Fruit fly (Drosophila melanogaster) whole organism, embryonic: Measurements from ENCODE around the gene sra.

ENCODE experiments used
- ATbp ChIP-seq: fragments of 200-800 bp; sonication (Bioruptor generic); optimal IDR thresholded peaks from 2 replicates; lab custom pipeline; 2017; ENCODE audit warnings: missing biosample characterization, mild to moderate bottlenecking, missing genetic modification characterization, missing genetic modification reagents
- Atf3 ChIP-seq: fragments of 200-800 bp; sonication (Bioruptor generic); optimal IDR thresholded peaks from 3 replicates; lab custom pipeline; 2016; ENCODE audit warnings: missing biosample characterization, missing genetic modification characterization
- CG10462 ChIP-seq: fragments of 200-800 bp; sonication (Bioruptor generic); optimal IDR thresholded peaks from 2 replicates; lab custom pipeline; 2016; ENCODE audit warnings: missing biosample characterization, missing genetic modification characterization
- CG12071 ChIP-seq: fragments of 200-800 bp; sonication (Bioruptor generic); optimal IDR thresholded peaks from 3 replicates; lab custom pipeline; 2018; ENCODE audit warnings: missing biosample characterization, mild to moderate bottlenecking, missing genetic modification characterization
- CG12236 ChIP-seq: fragments of 200-800 bp; sonication (Bioruptor generic); optimal IDR thresholded peaks from 2 replicates; lab custom pipeline; 2016; ENCODE audit warnings: missing biosample characterization, missing genetic modification characterization
- CG12659 ChIP-seq: fragments of 200-800 bp; sonication (Bioruptor generic); optimal IDR thresholded peaks from 3 replicates; lab custom pipeline; 2017; ENCODE audit warnings: mild to moderate bottlenecking, missing biosample characterization, missing genetic modification reagents, missing genetic modification characterization
- CG13287 ChIP-seq: fragments of 200-800 bp; sonication (Bioruptor generic); IDR thresholded peaks from 2 replicates; pipeline ENCODE4 v1.3.6; 2022; ENCODE audit warnings: missing biosample characterization, missing genetic modification characterization; ENCODE audit not compliant: partially characterized antibody
- CG13296 ChIP-seq: fragments of 200-800 bp; sonication (Bioruptor generic); optimal IDR thresholded peaks from 3 replicates; lab custom pipeline; 2018; ENCODE audit warnings: missing biosample characterization, mild to moderate bottlenecking, missing genetic modification characterization
- CG13624 ChIP-seq: fragments of 200-800 bp; sonication (Bioruptor generic); optimal IDR thresholded peaks from 2 replicates; lab custom pipeline; 2016; ENCODE audit warnings: missing biosample characterization, missing genetic modification characterization
- CG16815 ChIP-seq: fragments of 200-800 bp; sonication (Bioruptor generic); optimal IDR thresholded peaks from 3 replicates; lab custom pipeline; 2017; ENCODE audit warnings: missing biosample characterization, mild to moderate bottlenecking, missing genetic modification characterization
- CG18619 ChIP-seq: fragments of 200-800 bp; sonication (Bioruptor generic); optimal IDR thresholded peaks from 3 replicates; lab custom pipeline; 2017; ENCODE audit warnings: missing biosample characterization, mild to moderate bottlenecking, missing genetic modification characterization
- CG2889 ChIP-seq: fragments of 200-800 bp; sonication (Bioruptor generic); IDR thresholded peaks from 3 replicates; pipeline ENCODE4 v1.3.6; 2022; ENCODE audit warnings: missing biosample characterization, missing genetic modification characterization
- CG32532 ChIP-seq: fragments of 200-800 bp; sonication (Bioruptor generic); IDR thresholded peaks from 2 replicates; pipeline ENCODE4 v1.3.6; 2022; ENCODE audit warnings: missing biosample characterization, missing genetic modification characterization
- CG6689 ChIP-seq: fragments of 200-800 bp; sonication (Bioruptor generic); IDR thresholded peaks from 2 replicates; pipeline ENCODE4 v1.3.6; 2022; ENCODE audit warnings: missing biosample characterization, missing genetic modification characterization
- CG9437 ChIP-seq: fragments of 200-800 bp; sonication (Bioruptor generic); optimal IDR thresholded peaks from 2 replicates; lab custom pipeline; 2018; ENCODE audit warnings: missing biosample characterization, mild to moderate bottlenecking, missing genetic modification characterization
- CG9797 ChIP-seq: fragments of 200-800 bp; sonication (Bioruptor generic); optimal IDR thresholded peaks from 3 replicates; lab custom pipeline; 2018; ENCODE audit warnings: missing biosample characterization, mild to moderate bottlenecking, missing genetic modification characterization
- CG9817 ChIP-seq: fragments of 200-800 bp; sonication (Bioruptor generic); optimal IDR thresholded peaks from 2 replicates; lab custom pipeline; 2018; ENCODE audit warnings: missing biosample characterization, mild to moderate bottlenecking, missing genetic modification characterization, moderate library complexity
- CG9876 ChIP-seq: fragments of 200-800 bp; sonication (Bioruptor generic); optimal IDR thresholded peaks from 2 replicates; lab custom pipeline; 2016; ENCODE audit warnings: missing biosample characterization, missing genetic modification characterization
- D19B ChIP-seq: fragments of 200-800 bp; sonication (Bioruptor generic); optimal IDR thresholded peaks from 2 replicates; lab custom pipeline; 2017; ENCODE audit warnings: missing biosample characterization, mild to moderate bottlenecking, missing genetic modification characterization
- Doc2 ChIP-seq: fragments of 200-800 bp; sonication (Bioruptor generic); IDR thresholded peaks from 2 replicates; pipeline ENCODE4 v1.3.6; 2022; ENCODE audit warnings: missing biosample characterization, missing genetic modification characterization
- Drgx ChIP-seq: fragments of 200-800 bp; sonication (Bioruptor generic); IDR thresholded peaks from 2 replicates; pipeline ENCODE4 v1.3.6; 2022; ENCODE audit warnings: missing biosample characterization, missing genetic modification characterization
- H15 ChIP-seq: fragments of 200-800 bp; sonication (Bioruptor generic); IDR thresholded peaks from 3 replicates; pipeline ENCODE4 v1.3.6; 2022; ENCODE audit warnings: missing biosample characterization, missing genetic modification characterization
- Hand ChIP-seq: fragments of 200-800 bp; sonication (Bioruptor generic); optimal IDR thresholded peaks from 2 replicates; lab custom pipeline; 2017; ENCODE audit warnings: mild to moderate bottlenecking, missing biosample characterization, missing genetic modification reagents, missing genetic modification characterization
- Hmr ChIP-seq: fragments of 200-800 bp; sonication (Bioruptor generic); optimal IDR thresholded peaks from 3 replicates; lab custom pipeline; 2017; ENCODE audit warnings: mild to moderate bottlenecking, missing biosample characterization, missing genetic modification reagents, missing genetic modification characterization
- Hr51 ChIP-seq, 2 experiments: fragments of 200-800 bp; sonication (Bioruptor generic); optimal IDR thresholded peaks; 2 replicates in 1 of 2; 3 replicates in 1 of 2; lab custom pipeline; 2016 to 2018; ENCODE audit warnings: missing biosample characterization in 2 of 2, missing genetic modification characterization in 2 of 2, mild to moderate bottlenecking in 1 of 2, moderate library complexity in 1 of 2
- Meics ChIP-seq: fragments of 200-800 bp; sonication (Bioruptor generic); optimal IDR thresholded peaks from 2 replicates; lab custom pipeline; 2017; ENCODE audit warnings: missing biosample characterization, mild to moderate bottlenecking, missing genetic modification characterization
- Mrtf ChIP-seq: fragments of 200-800 bp; sonication (Bioruptor generic); IDR thresholded peaks from 3 replicates; pipeline ENCODE4 v1.3.6; 2022; ENCODE audit warnings: missing biosample characterization, missing genetic modification characterization
- NK7.1 ChIP-seq: fragments of 200-800 bp; sonication (Bioruptor generic); optimal IDR thresholded peaks from 3 replicates; lab custom pipeline; 2016; ENCODE audit warnings: missing biosample characterization, missing genetic modification characterization
- Nf-YC ChIP-seq: fragments of 200-800 bp; optimal IDR thresholded peaks from 3 replicates; lab custom pipeline; 2019; ENCODE audit warnings: missing biosample characterization, mild to moderate bottlenecking, missing genetic modification characterization, moderate library complexity
- NfI ChIP-seq: fragments of 200-800 bp; sonication (Bioruptor generic); optimal IDR thresholded peaks from 3 replicates; lab custom pipeline; 2018; ENCODE audit warnings: missing biosample characterization, mild to moderate bottlenecking, missing genetic modification characterization, moderate library complexity
- Oli ChIP-seq: fragments of 200-800 bp; sonication (Bioruptor generic); optimal IDR thresholded peaks from 2 replicates; lab custom pipeline; 2018; ENCODE audit warnings: missing biosample characterization, mild to moderate bottlenecking, missing genetic modification characterization, moderate library complexity
- Scr ChIP-seq: fragments of 200-800 bp; sonication (Bioruptor generic); IDR thresholded peaks from 2 replicates; pipeline ENCODE4 v1.3.6; 2022; ENCODE audit warnings: missing biosample characterization, missing genetic modification characterization; ENCODE audit not compliant: partially characterized antibody
- Sox102F ChIP-seq: fragments of 200-800 bp; sonication (Bioruptor generic); optimal IDR thresholded peaks from 2 replicates; lab custom pipeline; 2018; ENCODE audit warnings: missing biosample characterization, mild to moderate bottlenecking, missing genetic modification characterization, moderate library complexity
- bcd ChIP-seq: fragments of 200-800 bp; sonication (Bioruptor generic); optimal IDR thresholded peaks from 2 replicates; lab custom pipeline; 2017; ENCODE audit warnings: missing biosample characterization, mild to moderate bottlenecking, missing genetic modification characterization
- bsh ChIP-seq, 2 experiments: fragments of 200-800 bp; sonication (Bioruptor generic); optimal IDR thresholded peaks; 2 replicates each; lab custom pipeline; 2017 to 2018; ENCODE audit warnings: mild to moderate bottlenecking in 2 of 2, missing biosample characterization in 2 of 2, missing genetic modification characterization in 2 of 2, moderate library complexity in 1 of 2
- chm ChIP-seq: fragments of 200-800 bp; sonication (Bioruptor generic); IDR thresholded peaks from 2 replicates; pipeline ENCODE4 v1.3.6; 2022; ENCODE audit warnings: missing biosample characterization, missing genetic modification characterization
- dimm ChIP-seq: fragments of 200-800 bp; sonication (Bioruptor generic); IDR thresholded peaks from 2 replicates; pipeline ENCODE4 v1.3.6; 2022; ENCODE audit warnings: missing biosample characterization, missing genetic modification characterization
- gem ChIP-seq: fragments of 200-800 bp; sonication (Bioruptor generic); optimal IDR thresholded peaks from 2 replicates; lab custom pipeline; 2019; ENCODE audit warnings: missing biosample characterization, mild to moderate bottlenecking, missing genetic modification characterization, moderate library complexity
- odd ChIP-seq: fragments of 200-800 bp; sonication (Bioruptor generic); optimal IDR thresholded peaks from 2 replicates; lab custom pipeline; 2017; ENCODE audit warnings: missing biosample characterization, mild to moderate bottlenecking, missing genetic modification characterization
- phol ChIP-seq: fragments of 200-800 bp; sonication (Bioruptor generic); optimal IDR thresholded peaks from 3 replicates; lab custom pipeline; 2018; ENCODE audit warnings: missing biosample characterization, mild to moderate bottlenecking, missing genetic modification characterization, moderate library complexity
- pita ChIP-seq: fragments of 200-800 bp; sonication (Bioruptor generic); optimal IDR thresholded peaks from 2 replicates; lab custom pipeline; 2017; ENCODE audit warnings: missing biosample characterization, mild to moderate bottlenecking, missing genetic modification characterization
- ranshi ChIP-seq: fragments of 200-800 bp; sonication (Bioruptor generic); IDR thresholded peaks from 2 replicates; pipeline ENCODE4 v1.3.6; 2022; ENCODE audit warnings: missing biosample characterization, missing genetic modification characterization
- sisA ChIP-seq: fragments of 200-800 bp; sonication (Bioruptor generic); IDR thresholded peaks from 2 replicates; pipeline ENCODE4 v1.3.6; 2022; ENCODE audit warnings: missing biosample characterization, missing genetic modification characterization
- so ChIP-seq: fragments of 200-800 bp; sonication (Bioruptor generic); IDR thresholded peaks from 3 replicates; pipeline ENCODE4 v1.3.6; 2022; ENCODE audit warnings: missing biosample characterization, missing genetic modification characterization
- ssp ChIP-seq: fragments of 200-800 bp; sonication (Bioruptor generic); IDR thresholded peaks from 2 replicates; pipeline ENCODE4 v1.3.6; 2022; ENCODE audit warnings: missing biosample characterization, missing genetic modification characterization

The sra gene

dm6 chr3R:16208924-16209713, 22.3 kb downstream of the sra start (continued):
- TF ChIP-seq ssp (GFP tag; lab: Robert Waterston, UW) (no peak), CG16815 (GFP tag; lab: Kevin White, UChicago) (peak; percentile 66), Doc2 (GFP tag; lab: Robert Waterston, UW) (no peak), Meics (GFP tag; lab: Kevin White, UChicago) (peak; percentile 66), CG12071 (peak; percentile 4), Hmr (peak; percentile 39), CG32532 (peak; percentile 57; the same call in 1 of the 2 replicates), sisA (peak; percentile 3; the same call in 1 of the 2 replicates)

dm6 chr3R:16209714-16210553, 23.1 kb downstream of the sra start:
- TF ChIP-seq D19B (GFP tag; lab: Kevin White, UChicago) (peak; percentile 30), odd (peak; percentile 49), Scr (GFP tag; lab: Robert Waterston, UW) (no peak), CG9437 (peak; percentile 20), CG2889 (GFP tag; lab: Robert Waterston, UW) (0 out of 3 replicates have a peak, but pooled peaks have one; percentile 39), CG12236 (GFP tag; lab: Kevin White, UChicago) (no peak), so (peak; percentile 41; the same call in 1 of the 3 replicates), CG6689 (GFP tag; lab: Robert Waterston, UW) (peak; percentile 46), ATbp (GFP tag; lab: Kevin White, UChicago) (no peak), pita (GFP tag; lab: Kevin White, UChicago) (no peak), phol (tag; lab: Kevin White, UChicago) (peak; percentile 17), Sox102F (peak; percentile 40), NK7.1 (GFP tag; lab: Kevin White, UChicago) (no peak), CG13296 (GFP tag; lab: Kevin White, UChicago) (peak; percentile 60), Oli (tag; lab: Kevin White, UChicago) (peak; percentile 35), bsh (GFP tag; optimal IDR thresholded peaks at IDR 0.05; lab: Kevin White, UChicago) (peak in 1 of 2 experiments; percentile 78), CG10462 (GFP tag; lab: Kevin White, UChicago) (no peak), CG9797 (GFP tag; lab: Kevin White, UChicago) (no peak), Nf-YC (tag; lab: Kevin White, UChicago) (peak; percentile 36), CG13287 (GFP tag; lab: Robert Waterston, UW) (no peak), ranshi (peak; percentile 16; the same call in 1 of the 2 replicates), Hand (GFP tag; lab: Kevin White, UChicago) (peak; percentile 65), dimm (no peak), Atf3 (no peak), Hr51 (GFP tag; optimal IDR thresholded peaks at IDR 0.05; lab: Kevin White, UChicago) (peak in 1 of 2 experiments; percentile 65), bcd (peak; percentile 38), H15 (GFP tag; lab: Robert Waterston, UW) (peak; percentile 45; the same call in 1 of the 3 replicates), Drgx (peak; percentile 33; the same call in 1 of the 2 replicates), CG9876 (no peak), CG9817 (peak; percentile 2), Meics (GFP tag; lab: Kevin White, UChicago) (peak; percentile 75), CG12659 (peak; percentile 48), Mrtf (GFP tag; lab: Robert Waterston, UW) (no peak), NfI (peak; percentile 11), chm (GFP tag; lab: Robert Waterston, UW) (peak; percentile 73; the same call in 1 of the 2 replicates), gem (tag; lab: Kevin White, UChicago) (peak; percentile 64), CG13624 (GFP tag; lab: Kevin White, UChicago) (no peak), CG18619 (GFP tag; lab: Kevin White, UChicago) (peak; percentile 55)
